Worm (Caenorhabditis elegans): ENCODE data around the gene nmr-1.
A peak's percentile ranks its signal among the peaks of the same experiment; 100 is the strongest.

Gene nmr-1

DNA sequence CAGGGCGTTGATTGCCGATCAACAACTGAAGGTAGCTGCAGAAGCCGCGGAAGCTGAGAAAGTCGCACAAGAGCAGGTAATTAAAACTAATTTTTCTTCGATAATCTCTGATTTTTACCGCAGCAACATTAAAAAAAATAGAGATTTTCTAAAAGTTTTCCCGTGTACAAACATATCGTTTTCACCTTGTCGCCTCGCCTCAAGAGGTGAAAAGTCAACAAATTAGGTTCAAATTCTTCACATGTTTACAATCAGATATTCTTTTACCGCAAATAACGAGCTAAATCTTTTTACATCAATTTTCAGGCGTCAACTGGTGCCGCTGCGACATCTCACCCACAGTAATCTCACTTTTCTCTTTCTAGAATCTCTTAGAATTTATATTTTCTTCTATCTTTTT lies 28.5 kb upstream of the nmr-1 start, which contains the start of gene ilcr-2:
Gene ilcr-2, plus strand, starts transcription at position 301 of the 400 bp plus-strand sequence.
- no peak for TF ChIP-seq ztf-4 (tag; optimal IDR thresholded peaks at IDR 0.05)
- TF ChIP-seq fos-1 (tag; optimal IDR thresholded peaks at IDR 0.05): no peak
- no peak for TF ChIP-seq nhr-43 (tag; optimal IDR thresholded peaks at IDR 0.05; ENCODE audit: poor library complexity, severe bottlenecking)
- no peak for TF ChIP-seq nhr-77 (tag; optimal IDR thresholded peaks at IDR 0.05)
- no peak for TF ChIP-seq R02D3.7 (tag; optimal IDR thresholded peaks at IDR 0.05)
- no peak for TF ChIP-seq pha-4 (tag; optimal IDR thresholded peaks at IDR 0.05)
- TF ChIP-seq fkh-10 (GFP tag; optimal IDR thresholded peaks at IDR 0.05): no peak
- no peak for TF ChIP-seq snpc-4 (tag; optimal IDR thresholded peaks at IDR 0.05)

DNA sequence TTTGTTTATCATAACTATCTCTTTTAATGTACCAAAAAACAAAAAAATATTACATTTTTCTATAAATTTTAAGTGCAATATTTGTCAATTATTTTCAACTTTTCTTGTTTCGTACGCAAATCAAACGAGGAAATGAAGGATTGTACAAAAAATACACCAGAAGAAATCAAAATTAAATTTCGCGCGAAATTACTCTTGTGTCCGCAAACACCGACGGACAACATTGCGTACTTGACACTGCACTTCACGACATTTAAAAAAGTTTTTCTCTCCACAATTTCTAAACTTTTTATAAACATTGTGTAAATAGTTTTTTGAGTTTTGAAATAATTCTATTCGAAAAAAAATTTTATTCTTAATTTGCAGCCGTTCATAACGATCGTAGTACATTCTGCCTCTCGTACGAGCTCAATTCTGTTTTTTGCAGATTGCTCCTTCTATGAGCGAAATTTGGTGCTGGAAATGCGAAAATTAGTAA lies 27.6 kb upstream of the nmr-1 start, which contains the start of gene mrps-16:
Gene mrps-16, plus strand, starts transcription at position 428 of the 478 bp plus-strand sequence.
- TF ChIP-seq nhr-25 (tag; optimal IDR thresholded peaks at IDR 0.05) (peak; percentile 44), ceh-28 (tag; optimal IDR thresholded peaks at IDR 0.05) (peak; percentile 22), ceh-82 (tag; optimal IDR thresholded peaks at IDR 0.05) (no peak), pha-4 (tag; optimal IDR thresholded peaks at IDR 0.05) (no peak), eor-1 (tag; optimal IDR thresholded peaks at IDR 0.05) (no peak), unc-62 (GFP tag; optimal IDR thresholded peaks at IDR 0.05) (no peak), aly-2 (tag; optimal IDR thresholded peaks at IDR 0.05) (no peak), egl-27 (tag; optimal IDR thresholded peaks at IDR 0.05) (no peak), ceh-9 (tag; optimal IDR thresholded peaks at IDR 0.05) (no peak), lsy-12 (tag; optimal IDR thresholded peaks at IDR 0.05) (no peak), tbx-2 (tag; optimal IDR thresholded peaks at IDR 0.05) (no peak), nhr-43 (tag; optimal IDR thresholded peaks at IDR 0.05; ENCODE audit: poor library complexity, severe bottlenecking) (peak; percentile 22), unc-39 (tag; optimal IDR thresholded peaks at IDR 0.05) (no peak), elt-3 (tag; optimal IDR thresholded peaks at IDR 0.05) (no peak), egl-5 (tag; optimal IDR thresholded peaks at IDR 0.05) (peak; percentile 8), elt-2 (tag; optimal IDR thresholded peaks at IDR 0.05) (no peak), zag-1 (tag; optimal IDR thresholded peaks at IDR 0.05) (no peak), skn-1 (tag; optimal IDR thresholded peaks at IDR 0.05) (no peak), pqm-1 (tag; optimal IDR thresholded peaks at IDR 0.05) (no peak), mdl-1 (tag; optimal IDR thresholded peaks at IDR 0.05) (no peak), ZK546.5 (tag; optimal IDR thresholded peaks at IDR 0.05) (no peak), nhr-12 (tag; optimal IDR thresholded peaks at IDR 0.05) (no peak), mml-1 (tag; optimal IDR thresholded peaks at IDR 0.05) (no peak), daf-12 (tag; optimal IDR thresholded peaks at IDR 0.05) (no peak), fkh-10 (GFP tag; optimal IDR thresholded peaks at IDR 0.05) (no peak), sea-2 (GFP tag; optimal IDR thresholded peaks at IDR 0.05) (no peak), ztf-11 (tag; optimal IDR thresholded peaks at IDR 0.05) (no peak), ama-1 (optimal IDR thresholded peaks at IDR 0.05) (no peak), nhr-11 (tag; optimal IDR thresholded peaks at IDR 0.05) (no peak), hmg-11 (tag; optimal IDR thresholded peaks at IDR 0.05) (peak; percentile 77), ceh-16 (tag; optimal IDR thresholded peaks at IDR 0.05) (no peak), R02D3.7 (tag; optimal IDR thresholded peaks at IDR 0.05) (peak; percentile 26), jun-1 (tag; optimal IDR thresholded peaks at IDR 0.05) (no peak), ztf-4 (tag; optimal IDR thresholded peaks at IDR 0.05) (no peak), snpc-4 (tag; optimal IDR thresholded peaks at IDR 0.05) (no peak), nhr-77 (tag; optimal IDR thresholded peaks at IDR 0.05) (no peak), lin-15B (tag; optimal IDR thresholded peaks at IDR 0.05) (peak; percentile 40), elt-1 (tag; optimal IDR thresholded peaks at IDR 0.05) (no peak), nhr-76 (tag; optimal IDR thresholded peaks at IDR 0.05) (no peak), nhr-67 (tag; optimal IDR thresholded peaks at IDR 0.05) (no peak), nfya-1 (tag; optimal IDR thresholded peaks at IDR 0.05; ENCODE audit: insufficient read depth) (peak; percentile 53), fos-1 (tag; optimal IDR thresholded peaks at IDR 0.05) (no peak), fkh-2 (tag; optimal IDR thresholded peaks at IDR 0.05) (no peak), lin-39 (tag; optimal IDR thresholded peaks at IDR 0.05) (peak; percentile 17), nhr-237 (tag; optimal IDR thresholded peaks at IDR 0.05) (no peak), nhr-28 (tag; optimal IDR thresholded peaks at IDR 0.05) (no peak), nhr-23 (tag; optimal IDR thresholded peaks at IDR 0.05) (no peak)
